Worm (Caenorhabditis elegans): ENCODE results near the gene hoe-1.

- TF ChIP-seq pqm-1 (tag; optimal IDR thresholded peaks at IDR 0.05) (no peak), nhr-76 (tag; optimal IDR thresholded peaks at IDR 0.05) (no peak), skn-1 (tag; optimal IDR thresholded peaks at IDR 0.05) (no peak), ama-1 (optimal IDR thresholded peaks at IDR 0.05) (no peak), nhr-12 (tag; optimal IDR thresholded peaks at IDR 0.05) (no peak), ztf-11 (tag; optimal IDR thresholded peaks at IDR 0.05) (no peak), unc-130 (tag; optimal IDR thresholded peaks at IDR 0.05) (no peak), snpc-4 (tag; optimal IDR thresholded peaks at IDR 0.05) (no peak), mef-2 (tag; optimal IDR thresholded peaks at IDR 0.05) (no peak)
These were observed 1.6 kb downstream of the hoe-1 start for ce11 chrIV:4742480-4742879.
